Worm (Caenorhabditis elegans) whole organism, L4 larva: ENCODE measurements around the gene pqn-25.

Experiments used
- aly-2 ChIP-seq: sonication (generic microtip); optimal IDR thresholded peaks from 2 replicates; lab custom pipeline; 2018; ENCODE audit warnings: missing biosample characterization, missing genetic modification characterization
- daf-12 ChIP-seq: fragments of 150-350 bp; optimal IDR thresholded peaks from 2 replicates; lab custom pipeline; 2014; ENCODE audit warnings: missing biosample characterization, missing genetic modification reagents, missing genetic modification characterization
- unc-62 ChIP-seq, 3 experiments: fragments of 150-350 bp in 1 of 3; sonication (generic microtip); optimal IDR thresholded peaks in 2 of 3; peaks in 1 of 3; 1 replicate in 1 of 3; 2 replicates in 2 of 3; lab custom pipeline; 2014 to 2017; ENCODE audit warnings: missing biosample characterization in 3 of 3, missing genetic modification characterization in 3 of 3, missing genetic modification reagents in 3 of 3, missing genotype in 1 of 3
- vab-7 ChIP-seq: fragments of 200-800 bp; sonication (Bioruptor generic); IDR thresholded peaks from 2 replicates; pipeline ENCODE4 v1.3.6; 2022; ENCODE audit warnings: missing genetic modification reagents, missing genetic modification characterization, missing compliant biosample characterization

- TF ChIP-seq vab-7 (GFP tag; lab: Robert Waterston, UW), result no peak
- no peak for TF ChIP-seq daf-12
- TF ChIP-seq unc-62 (GFP tag; optimal IDR thresholded peaks at IDR 0.05 in 1 of 2; lab: Kevin White, UChicago), result no peak
- no peak for TF ChIP-seq unc-62 (tag; optimal IDR thresholded peaks at IDR 0.05; lab: Kevin White, UChicago)
- no peak for TF ChIP-seq aly-2 (tag; lab: Kevin White, UChicago)
These were observed 5.5 kb downstream of the pqn-25 start for ce11 chrIII:5506936-5507335.
